Worm (Caenorhabditis elegans) whole organism, L3 larva: Measurements from ENCODE around the gene arx-4.

Source experiments
- ama-1 ChIP-seq: fragments of 150-350 bp; optimal IDR thresholded peaks from 2 replicates; lab custom pipeline; 2018
- elt-3 ChIP-seq, 3 experiments: fragments of 150-350 bp in 1 of 3; sonication (generic microtip) in 2 of 3; optimal IDR thresholded peaks; 2 replicates in 2 of 3; 4 replicates in 1 of 3; lab custom pipeline; 2014 to 2017; ENCODE audit warnings: missing biosample characterization in 3 of 3, missing genetic modification characterization in 3 of 3
- fkh-10 ChIP-seq: sonication (generic microtip); optimal IDR thresholded peaks from 2 replicates; lab custom pipeline; 2017; ENCODE audit warnings: missing biosample characterization, missing genetic modification reagents, missing genetic modification characterization
- nhr-77 ChIP-seq: fragments of 150-350 bp; optimal IDR thresholded peaks from 2 replicates; lab custom pipeline; 2014; ENCODE audit warnings: missing biosample characterization, missing genetic modification characterization
- pha-4 ChIP-seq: fragments of 150-350 bp; optimal IDR thresholded peaks from 2 replicates; lab custom pipeline; 2014; ENCODE audit warnings: missing biosample characterization, missing genetic modification reagents, missing genetic modification characterization
- tbx-2 ChIP-seq: sonication (generic microtip); optimal IDR thresholded peaks from 2 replicates; lab custom pipeline; 2016; ENCODE audit warnings: mild to moderate bottlenecking, missing genetic modification characterization, missing compliant biosample characterization
- zag-1 ChIP-seq: fragments of 150-350 bp; optimal IDR thresholded peaks from 2 replicates; lab custom pipeline; 2014; ENCODE audit warnings: missing biosample characterization, missing genetic modification characterization

ce11 chrIII:883595-883994 is 21.5 kb downstream of the arx-4 start:
- TF ChIP-seq nhr-77 (tag; lab: Kevin White, UChicago) (no peak), pha-4 (no peak), ama-1 (lab: Kevin White, UChicago) (no peak), fkh-10 (GFP tag; lab: Kevin White, UChicago) (no peak), elt-3 (tag; optimal IDR thresholded peaks at IDR 0.05; lab: Kevin White, UChicago) (no peak), zag-1 (tag; lab: Kevin White, UChicago) (no peak), tbx-2 (tag; lab: Kevin White, UChicago) (no peak)
